Worm (Caenorhabditis elegans) whole organism, L1 larva: ENCODE results near the gene K03B8.8.
"Not testable (repeated sequence)": the region's sequence is repeated elsewhere in the genome, so short reads cannot be mapped to it uniquely, and the experiment has no call there.

ENCODE experiments used
- C04F5.9 ChIP-seq: sonication (generic microtip); optimal IDR thresholded peaks from 2 replicates; lab custom pipeline; 2016; ENCODE audit warnings: missing genetic modification characterization, missing compliant biosample characterization
- aly-2 ChIP-seq: fragments of 150-350 bp; optimal IDR thresholded peaks from 2 replicates; lab custom pipeline; 2014; ENCODE audit warnings: missing biosample characterization, missing genetic modification characterization
- ama-1 ChIP-seq: fragments of 150-350 bp; optimal IDR thresholded peaks from 2 replicates; lab custom pipeline; 2014
- blmp-1 ChIP-seq: fragments of 150-350 bp; optimal IDR thresholded peaks from 2 replicates; lab custom pipeline; 2014; ENCODE audit warnings: missing biosample characterization, missing genetic modification characterization
- ceh-63 ChIP-seq: fragments of 200-800 bp; sonication (Bioruptor generic); optimal IDR thresholded peaks from 2 replicates; lab custom pipeline; 2018; ENCODE audit warnings: mild to moderate bottlenecking, missing genetic modification characterization, missing compliant biosample characterization
- ceh-8 ChIP-seq: fragments of 200-800 bp; sonication (Bioruptor generic); optimal IDR thresholded peaks from 2 replicates; lab custom pipeline; 2018; ENCODE audit warnings: mild to moderate bottlenecking, missing genetic modification characterization, moderate library complexity, missing compliant biosample characterization
- dpl-1 ChIP-seq, 3 experiments: fragments of 150-350 bp in 2 of 3; sonication (generic microtip) in 1 of 3; optimal IDR thresholded peaks; 2 replicates each; lab custom pipeline; 2014 to 2017; ENCODE audit warnings: missing biosample characterization in 3 of 3, missing genetic modification characterization in 3 of 3, missing genetic modification reagents in 3 of 3
- efl-3 ChIP-seq: fragments of 200-800 bp; sonication (Bioruptor generic); optimal IDR thresholded peaks from 2 replicates; lab custom pipeline; 2018; ENCODE audit warnings: mild to moderate bottlenecking, missing genetic modification characterization, missing compliant biosample characterization
- elt-3 ChIP-seq, 6 experiments: fragments of 150-350 bp in 1 of 6; sonication (generic microtip); optimal IDR thresholded peaks; 2 replicates each; lab custom pipeline; 2017 to 2018; ENCODE audit warnings: missing biosample characterization in 6 of 6, missing genetic modification characterization in 6 of 6, inconsistent platforms in 1 of 6
- fkh-4 ChIP-seq: sonication (generic microtip); optimal IDR thresholded peaks from 2 replicates; lab custom pipeline; 2016; ENCODE audit warnings: missing compliant biosample characterization, missing genetic modification characterization, borderline replicate concordance
- fkh-8 ChIP-seq: sonication (generic microtip); optimal IDR thresholded peaks from 2 replicates; lab custom pipeline; 2016; ENCODE audit warnings: mild to moderate bottlenecking, missing genetic modification characterization, missing compliant biosample characterization
- hlh-17 ChIP-seq: fragments of 200-800 bp; sonication (Bioruptor generic); optimal IDR thresholded peaks from 2 replicates; lab custom pipeline; 2018; ENCODE audit warnings: missing genetic modification characterization, mild to moderate bottlenecking, missing compliant biosample characterization, moderate library complexity, borderline replicate concordance
- isw-1 ChIP-seq: fragments of 200-800 bp; sonication (Bioruptor generic); IDR thresholded peaks from 2 replicates; pipeline ENCODE4 v1.3.6; 2022; ENCODE audit warnings: missing genetic modification characterization, missing compliant biosample characterization
- jun-1 ChIP-seq: fragments of 150-350 bp; optimal IDR thresholded peaks from 2 replicates; lab custom pipeline; 2014; ENCODE audit warnings: missing biosample characterization, missing genetic modification reagents, missing genetic modification characterization
- lin-35 ChIP-seq, 2 experiments: fragments of 150-350 bp; optimal IDR thresholded peaks; 2 replicates each; lab custom pipeline; 2014; ENCODE audit warnings: missing biosample characterization in 2 of 2, missing genetic modification characterization in 2 of 2, missing genetic modification reagents in 2 of 2
- lir-3 ChIP-seq: sonication (generic microtip); optimal IDR thresholded peaks from 2 replicates; lab custom pipeline; 2016; ENCODE audit warnings: mild to moderate bottlenecking, missing genetic modification characterization, moderate library complexity, missing compliant biosample characterization; ENCODE audit not compliant: poor library complexity
- lsy-2 ChIP-seq, 2 experiments: fragments of 150-350 bp; optimal IDR thresholded peaks; 2 replicates each; lab custom pipeline; 2014; ENCODE audit warnings: missing biosample characterization in 2 of 2, missing genetic modification characterization in 2 of 2
- mab-9 ChIP-seq: fragments of 200-800 bp; sonication (Bioruptor generic); IDR thresholded peaks from 2 replicates; pipeline ENCODE4 v1.3.6; 2022; ENCODE audit warnings: missing genetic modification reagents, missing genetic modification characterization, missing compliant biosample characterization
- mdl-1 ChIP-seq, 2 experiments: fragments of 150-350 bp; optimal IDR thresholded peaks; 2 replicates each; lab custom pipeline; 2014 to 2017; ENCODE audit warnings: missing biosample characterization in 2 of 2, missing genetic modification characterization in 2 of 2, inconsistent platforms in 1 of 2
- mep-1 ChIP-seq: fragments of 150-350 bp; optimal IDR thresholded peaks from 2 replicates; lab custom pipeline; 2014; ENCODE audit warnings: missing biosample characterization, missing genetic modification characterization
- nhr-47 ChIP-seq: sonication (generic microtip); optimal IDR thresholded peaks from 2 replicates; lab custom pipeline; 2016; ENCODE audit warnings: mild to moderate bottlenecking, missing genetic modification characterization, moderate library complexity, missing compliant biosample characterization
- nhr-84 ChIP-seq: sonication (generic microtip); optimal IDR thresholded peaks from 2 replicates; lab custom pipeline; 2017; ENCODE audit warnings: missing biosample characterization, missing genetic modification characterization
- pag-3 ChIP-seq: sonication (generic microtip); optimal IDR thresholded peaks from 2 replicates; lab custom pipeline; 2017; ENCODE audit warnings: missing genetic modification characterization, mild to moderate bottlenecking, missing compliant biosample characterization, antibody characterized with exemption, borderline replicate concordance; ENCODE audit not compliant: insufficient read depth
- pax-3 ChIP-seq: fragments of 200-800 bp; sonication (Bioruptor generic); optimal IDR thresholded peaks from 2 replicates; lab custom pipeline; 2018; ENCODE audit warnings: mild to moderate bottlenecking, missing genetic modification characterization, moderate library complexity, missing compliant biosample characterization
- snpc-4 ChIP-seq: fragments of 150-350 bp; optimal IDR thresholded peaks from 2 replicates; lab custom pipeline; 2014; ENCODE audit warnings: missing biosample characterization, missing genetic modification characterization
- snu-23 ChIP-seq: sonication (generic microtip); optimal IDR thresholded peaks from 2 replicates; lab custom pipeline; 2016; ENCODE audit warnings: missing genetic modification characterization, missing compliant biosample characterization
- sox-4 ChIP-seq: sonication (generic microtip); optimal IDR thresholded peaks from 2 replicates; lab custom pipeline; 2016; ENCODE audit warnings: missing genetic modification characterization, missing compliant biosample characterization
- sptf-1 ChIP-seq: fragments of 150-350 bp; optimal IDR thresholded peaks from 2 replicates; lab custom pipeline; 2014; ENCODE audit warnings: missing biosample characterization, missing genetic modification characterization
- tbx-2 ChIP-seq: sonication (generic microtip); optimal IDR thresholded peaks from 2 replicates; lab custom pipeline; 2016; ENCODE audit warnings: missing genetic modification characterization, missing compliant biosample characterization
- zip-4 ChIP-seq: fragments of 200-800 bp; sonication (Bioruptor generic); optimal IDR thresholded peaks from 2 replicates; lab custom pipeline; 2018; ENCODE audit warnings: mild to moderate bottlenecking, missing genetic modification characterization, moderate library complexity, missing compliant biosample characterization

Gene K03B8.8

ce11 chrV:11395024-11395423 is 15.8 kb downstream of the K03B8.8 start, which contains the start of gene K03B8.4:
Gene K03B8.4, minus strand, starts transcription at chrV:11395124.
- TF ChIP-seq lin-35 (GFP tag; optimal IDR thresholded peaks at IDR 0.05; lab: Kevin White, UChicago); nhr-84; pax-3: not testable (repeated sequence)
- TF ChIP-seq, all 84 proteins: peak for 0; not testable (repeated sequence) for 84

ce11 chrV:11392020-11392419 is 18.8 kb downstream of the K03B8.8 start, which contains the start of gene nas-16:
Gene nas-16, plus strand, starts transcription at chrV:11392320.
- TF ChIP-seq sox-4 (tag; lab: Kevin White, UChicago) = no peak

- TF ChIP-seq jun-1 (tag; lab: Kevin White, UChicago) (no peak), fkh-8 (tag; lab: Kevin White, UChicago) (no peak), dpl-1 (GFP tag; optimal IDR thresholded peaks at IDR 0.05; lab: Kevin White, UChicago) (no peak), zip-4 (no peak), mep-1 (tag; lab: Kevin White, UChicago) (no peak), C04F5.9 (tag; lab: Kevin White, UChicago) (no peak), pag-3 (tag; lab: Kevin White, UChicago) (no peak), ama-1 (no peak), hlh-17 (no peak), snu-23 (GFP tag; lab: Kevin White, UChicago) (no peak)
Observed at ce11 chrV:11390394-11390793, 20.4 kb downstream of the K03B8.8 start, which contains the start of the genes K03B8.11 and K03B8.14. Gene K03B8.11, minus strand, starts transcription at chrV:11390494. Gene K03B8.14, plus strand, starts transcription at chrV:11390503.

ce11 chrV:11389776-11390175 is 21.0 kb downstream of the K03B8.8 start, which contains the start of gene col-155:
Gene col-155, minus strand, starts transcription at chrV:11389876.
- no peak for TF ChIP-seq isw-1
- TF ChIP-seq mdl-1 (tag; optimal IDR thresholded peaks at IDR 0.05; lab: Kevin White, UChicago) = no peak

ce11 chrV:11386428-11386827 is 24.4 kb downstream of the K03B8.8 start, which contains the start of gene F55C10.4:
Gene F55C10.4, plus strand, starts transcription at chrV:11386728.
- TF ChIP-seq sptf-1 (tag; lab: Kevin White, UChicago) = no peak
- TF ChIP-seq tbx-2 (tag; lab: Kevin White, UChicago) = no peak
- no peak for TF ChIP-seq elt-3 (tag; optimal IDR thresholded peaks at IDR 0.05; lab: Kevin White, UChicago)
- TF ChIP-seq lsy-2 (tag; optimal IDR thresholded peaks at IDR 0.05; lab: Kevin White, UChicago) = no peak
- no peak for TF ChIP-seq efl-3 (GFP tag; lab: Kevin White, UChicago)
- no peak for TF ChIP-seq ceh-63 (GFP tag; lab: Kevin White, UChicago)
- TF ChIP-seq nhr-47 (tag; lab: Kevin White, UChicago) = no peak
- no peak for TF ChIP-seq aly-2 (tag; lab: Kevin White, UChicago)
- TF ChIP-seq jun-1 (tag; lab: Kevin White, UChicago) = no peak
- TF ChIP-seq ceh-8 (GFP tag; lab: Kevin White, UChicago) = no peak

- TF ChIP-seq fkh-4 (tag; lab: Kevin White, UChicago) (no peak), jun-1 (tag; lab: Kevin White, UChicago) (no peak), blmp-1 (tag; lab: Kevin White, UChicago) (peak; percentile 73), ceh-63 (GFP tag; lab: Kevin White, UChicago) (no peak)
Observed at ce11 chrV:11385060-11385459, 25.7 kb downstream of the K03B8.8 start, which contains the start of gene col-154. Gene col-154, plus strand, starts transcription at chrV:11385360.

- no peak for TF ChIP-seq mab-9 (GFP tag; lab: Robert Waterston, UW)
- no peak for TF ChIP-seq lir-3 (tag; lab: Kevin White, UChicago)
- TF ChIP-seq snpc-4 (tag; lab: Kevin White, UChicago) = no peak
- no peak for TF ChIP-seq isw-1
- TF ChIP-seq snu-23 (GFP tag; lab: Kevin White, UChicago) = no peak
Observed at ce11 chrV:11383032-11383431, 27.8 kb downstream of the K03B8.8 start, which contains the start of gene F55C10.5. Gene F55C10.5, plus strand, starts transcription at chrV:11383105.
